Worm (Caenorhabditis elegans) whole organism, early embryonic: ENCODE data around the gene chmp-7.

Source experiments
- B0310.2 ChIP-seq: sonication (generic microtip); optimal IDR thresholded peaks from 2 replicates; lab custom pipeline; 2016; ENCODE audit warnings: mild to moderate bottlenecking, missing genetic modification characterization, missing compliant biosample characterization
- F13C5.2 ChIP-seq: sonication (generic microtip); optimal IDR thresholded peaks from 2 replicates; lab custom pipeline; 2017; ENCODE audit warnings: mild to moderate bottlenecking, missing genetic modification characterization, inconsistent platforms, missing compliant biosample characterization
- aly-1 ChIP-seq: sonication (generic microtip); optimal IDR thresholded peaks from 2 replicates; lab custom pipeline; 2016; ENCODE audit warnings: missing genetic modification characterization, missing compliant biosample characterization
- ama-1 ChIP-seq: fragments of 150-350 bp; optimal IDR thresholded peaks from 2 replicates; lab custom pipeline; 2014
- hmg-4 ChIP-seq: fragments of 200-800 bp; sonication (Bioruptor generic); optimal IDR thresholded peaks from 2 replicates; lab custom pipeline; 2018; ENCODE audit warnings: mild to moderate bottlenecking, missing genetic modification characterization, missing compliant biosample characterization
- scrt-1 ChIP-seq: fragments of 200-800 bp; sonication (Bioruptor generic); IDR thresholded peaks from 2 replicates; pipeline ENCODE4 v1.3.6; 2022; ENCODE audit warnings: missing genetic modification characterization, missing compliant biosample characterization
- tbx-11 ChIP-seq: fragments of 200-800 bp; sonication (Bioruptor generic); IDR thresholded peaks from 2 replicates; pipeline ENCODE4 v1.3.6; 2022; ENCODE audit warnings: missing genetic modification characterization, missing compliant biosample characterization
- tbx-37 ChIP-seq: fragments of 200-800 bp; sonication (Bioruptor generic); conservative IDR thresholded peaks from 2 replicates; pipeline ENCODE4 v1.3.6; 2022; ENCODE audit warnings: missing genetic modification reagents, missing genetic modification characterization, missing compliant biosample characterization
- tra-4 ChIP-seq: sonication (generic microtip); optimal IDR thresholded peaks from 2 replicates; lab custom pipeline; 2017; ENCODE audit warnings: missing genetic modification characterization, missing compliant biosample characterization

- TF ChIP-seq tbx-37 (GFP tag; lab: Robert Waterston, UW) = no peak
- no peak for TF ChIP-seq hmg-4
- TF ChIP-seq B0310.2 (tag; lab: Kevin White, UChicago) = no peak
- TF ChIP-seq aly-1 (tag; lab: Kevin White, UChicago) = no peak
- TF ChIP-seq ama-1 (lab: Kevin White, UChicago) = no peak
- no peak for TF ChIP-seq F13C5.2 (tag; lab: Kevin White, UChicago)
- TF ChIP-seq scrt-1 (GFP tag; lab: Robert Waterston, UW) = no peak
- no peak for TF ChIP-seq tra-4 (tag; lab: Kevin White, UChicago)
- no peak for TF ChIP-seq tbx-11 (GFP tag; lab: Robert Waterston, UW)
These were observed 8.6 kb downstream of the chmp-7 start for ce11 chrII:9063350-9063749.
